Worm (Caenorhabditis elegans) whole organism, mixed stage, embryonic: Measurements from ENCODE around the gene pisy-1.

ENCODE experiments used
- M03D4.4 ChIP-seq: sonication (generic microtip); optimal IDR thresholded peaks from 2 replicates; lab custom pipeline; 2017; ENCODE audit warnings: mild to moderate bottlenecking, missing genetic modification characterization, missing compliant biosample characterization
- blmp-1 ChIP-seq: fragments of 150-350 bp; optimal IDR thresholded peaks from 2 replicates; lab custom pipeline; 2014; ENCODE audit warnings: missing biosample characterization, missing genetic modification characterization
- elt-1 ChIP-seq: sonication (generic microtip); optimal IDR thresholded peaks from 2 replicates; lab custom pipeline; 2017; ENCODE audit warnings: missing genetic modification characterization, mild to moderate bottlenecking, missing compliant biosample characterization, antibody characterized with exemption, moderate library complexity, borderline replicate concordance; ENCODE audit not compliant: insufficient read depth
- flh-1 ChIP-seq: fragments of 200-800 bp; sonication (Bioruptor generic); optimal IDR thresholded peaks from 2 replicates; lab custom pipeline; 2018; ENCODE audit warnings: mild to moderate bottlenecking, missing genetic modification characterization, moderate library complexity, missing compliant biosample characterization
- hlh-1 ChIP-seq: fragments of 150-350 bp; optimal IDR thresholded peaks from 2 replicates; lab custom pipeline; 2014; ENCODE audit warnings: missing biosample characterization, missing genetic modification reagents, missing genetic modification characterization
- lsy-2 ChIP-seq: fragments of 150-350 bp; optimal IDR thresholded peaks from 2 replicates; lab custom pipeline; 2014; ENCODE audit warnings: missing biosample characterization, missing genetic modification characterization
- unc-62 ChIP-seq: fragments of 150-350 bp; optimal IDR thresholded peaks from 2 replicates; lab custom pipeline; 2014; ENCODE audit warnings: missing biosample characterization, missing genetic modification reagents, missing genetic modification characterization
- ztf-11 ChIP-seq: fragments of 150-350 bp; optimal IDR thresholded peaks from 2 replicates; lab custom pipeline; 2014; ENCODE audit warnings: missing biosample characterization, missing genetic modification characterization

- no peak for TF ChIP-seq blmp-1
- TF ChIP-seq elt-1: no peak
- TF ChIP-seq hlh-1 (tag; lab: Kevin White, UChicago): no peak
- TF ChIP-seq flh-1 (GFP tag; lab: Kevin White, UChicago): no peak
- no peak for TF ChIP-seq M03D4.4 (tag; lab: Kevin White, UChicago)
- no peak for TF ChIP-seq unc-62
- no peak for TF ChIP-seq ztf-11 (tag; lab: Kevin White, UChicago)
- no peak for TF ChIP-seq lsy-2
These were observed 18.0 kb upstream of the pisy-1 start, which contains the start of the genes Y46G5A.7 and Y46G5A.8 for ce11 chrII:12756180-12756579.
